Worm (Caenorhabditis elegans) whole organism, young adult: ENCODE data around the gene ZK430.5.
A peak's percentile ranks its signal among the peaks of the same experiment; 100 is the strongest.

Experiments
- C17E4.6 ChIP-seq: fragments of 200-800 bp; sonication (Bioruptor generic); IDR thresholded peaks from 2 replicates; pipeline ENCODE4 v1.3.6; 2022; ENCODE audit warnings: missing genetic modification reagents, missing genetic modification characterization, missing compliant biosample characterization
- F23B12.7 ChIP-seq: sonication (generic microtip); optimal IDR thresholded peaks from 2 replicates; lab custom pipeline; 2017; ENCODE audit warnings: missing genetic modification characterization, mild to moderate bottlenecking, missing compliant biosample characterization, antibody characterized with exemption, moderate library complexity; ENCODE audit not compliant: insufficient read depth
- F33H1.4 ChIP-seq: fragments of 200-800 bp; sonication (Bioruptor generic); IDR thresholded peaks from 2 replicates; pipeline ENCODE4 v1.3.6; 2022; ENCODE audit warnings: missing genetic modification reagents, missing genetic modification characterization, missing compliant biosample characterization
- F49E8.2 ChIP-seq: sonication (generic microtip); optimal IDR thresholded peaks from 3 replicates; lab custom pipeline; 2017; ENCODE audit warnings: missing genetic modification characterization, mild to moderate bottlenecking, missing compliant biosample characterization, antibody characterized with exemption, moderate library complexity; ENCODE audit not compliant: insufficient read depth
- Y53F4B.3 ChIP-seq: fragments of 200-800 bp; sonication (Bioruptor generic); IDR thresholded peaks from 2 replicates; pipeline ENCODE4 v1.3.6; 2022; ENCODE audit warnings: missing genetic modification reagents, missing genetic modification characterization, missing compliant biosample characterization
- Y95B8A.8 ChIP-seq: fragments of 200-800 bp; sonication (Bioruptor generic); IDR thresholded peaks from 2 replicates; pipeline ENCODE4 v1.3.6; 2022; ENCODE audit warnings: missing genetic modification reagents, missing genetic modification characterization, missing compliant biosample characterization
- ama-1 ChIP-seq, 3 experiments: fragments of 150-350 bp in 1 of 3; sonication (generic microtip) in 2 of 3; optimal IDR thresholded peaks; 2 replicates each; lab custom pipeline; 2014 to 2018; ENCODE audit warnings: missing biosample characterization in 2 of 3, missing genetic modification characterization in 2 of 3, missing genetic modification reagents in 2 of 3
- cebp-1 ChIP-seq, 2 experiments: fragments of 200-800 bp in 1 of 2; sonication (Bioruptor generic) in 1 of 2; sonication (generic microtip) in 1 of 2; IDR thresholded peaks in 1 of 2; optimal IDR thresholded peaks in 1 of 2; 2 replicates each; pipeline versions ENCODE4 v1.3.6 to Lab custom; 2017 to 2022; ENCODE audit warnings: missing compliant biosample characterization in 2 of 2, missing genetic modification characterization in 2 of 2, mild to moderate bottlenecking in 1 of 2, missing genetic modification reagents in 1 of 2, moderate library complexity in 1 of 2
- ceh-40 ChIP-seq: fragments of 200-800 bp; sonication (Bioruptor generic); IDR thresholded peaks from 2 replicates; pipeline ENCODE4 v1.3.6; 2022; ENCODE audit warnings: missing genetic modification characterization, missing compliant biosample characterization
- ceh-58 ChIP-seq: fragments of 200-800 bp; sonication (Bioruptor generic); IDR thresholded peaks from 2 replicates; pipeline ENCODE4 v1.3.6; 2022; ENCODE audit warnings: missing genetic modification characterization, missing compliant biosample characterization
- ceh-91 ChIP-seq: fragments of 200-800 bp; sonication (Bioruptor generic); IDR thresholded peaks from 2 replicates; pipeline ENCODE4 v1.3.6; 2022; ENCODE audit warnings: missing genetic modification reagents, missing genetic modification characterization, missing compliant biosample characterization
- chd-7 ChIP-seq: sonication (generic microtip); optimal IDR thresholded peaks from 2 replicates; lab custom pipeline; 2016; ENCODE audit warnings: mild to moderate bottlenecking, missing genetic modification characterization, moderate library complexity, missing compliant biosample characterization
- dpl-1 ChIP-seq: fragments of 150-350 bp; optimal IDR thresholded peaks from 2 replicates; lab custom pipeline; 2014; ENCODE audit warnings: missing biosample characterization, missing genetic modification reagents, missing genetic modification characterization
- egl-18 ChIP-seq: fragments of 200-800 bp; sonication (Bioruptor generic); IDR thresholded peaks from 2 replicates; pipeline ENCODE4 v1.3.6; 2022; ENCODE audit warnings: missing genetic modification reagents, missing genetic modification characterization, missing compliant biosample characterization
- ekl-4 ChIP-seq: fragments of 200-800 bp; sonication (Bioruptor generic); IDR thresholded peaks from 2 replicates; pipeline ENCODE4 v1.3.6; 2022; ENCODE audit warnings: missing genetic modification reagents, missing genetic modification characterization, missing compliant biosample characterization
- fkh-3 ChIP-seq: sonication (generic microtip); optimal IDR thresholded peaks from 2 replicates; lab custom pipeline; 2016; ENCODE audit warnings: mild to moderate bottlenecking, missing genetic modification characterization, missing compliant biosample characterization
- him-1 ChIP-seq: sonication (generic microtip); optimal IDR thresholded peaks from 2 replicates; lab custom pipeline; 2016; ENCODE audit warnings: missing genotype, missing genetic modification reagents, missing genetic modification characterization, missing compliant biosample characterization
- hlh-12 ChIP-seq: sonication (generic microtip); optimal IDR thresholded peaks from 2 replicates; lab custom pipeline; 2016; ENCODE audit warnings: missing genetic modification characterization, missing compliant biosample characterization
- hmg-1.2 ChIP-seq: fragments of 200-800 bp; sonication (Bioruptor generic); IDR thresholded peaks from 2 replicates; pipeline ENCODE4 v1.3.6; 2022; ENCODE audit warnings: missing genetic modification reagents, missing genetic modification characterization, missing compliant biosample characterization
- let-526 ChIP-seq: fragments of 200-800 bp; sonication (Bioruptor generic); IDR thresholded peaks from 2 replicates; pipeline ENCODE4 v1.3.6; 2022; ENCODE audit warnings: missing genetic modification reagents, missing genetic modification characterization, missing compliant biosample characterization
- lin-35 ChIP-seq, 3 experiments: fragments of 150-350 bp in 2 of 3; sonication (generic microtip) in 1 of 3; optimal IDR thresholded peaks; 2 replicates each; lab custom pipeline; 2014 to 2018; ENCODE audit warnings: missing biosample characterization in 3 of 3, missing genetic modification characterization in 3 of 3, missing genetic modification reagents in 3 of 3
- lin-40 ChIP-seq: sonication (generic microtip); optimal IDR thresholded peaks from 2 replicates; lab custom pipeline; 2016; ENCODE audit warnings: missing genetic modification characterization, mild to moderate bottlenecking, missing compliant biosample characterization, missing genotype, missing genetic modification reagents
- lir-1 ChIP-seq: fragments of 200-800 bp; sonication (Bioruptor generic); conservative IDR thresholded peaks from 2 replicates; pipeline ENCODE4 v1.3.6; 2022; ENCODE audit warnings: missing genetic modification reagents, missing genetic modification characterization, missing compliant biosample characterization
- madf-6 ChIP-seq: fragments of 200-800 bp; sonication (Bioruptor generic); IDR thresholded peaks from 2 replicates; pipeline ENCODE4 v1.3.6; 2022; ENCODE audit warnings: missing genetic modification reagents, missing genetic modification characterization, missing compliant biosample characterization
- madf-8 ChIP-seq: fragments of 200-800 bp; sonication (Bioruptor generic); conservative IDR thresholded peaks from 2 replicates; pipeline ENCODE4 v1.3.6; 2022; ENCODE audit warnings: missing genetic modification reagents, missing genetic modification characterization, missing compliant biosample characterization
- nhr-27 ChIP-seq: fragments of 200-800 bp; sonication (Bioruptor generic); optimal IDR thresholded peaks from 2 replicates; lab custom pipeline; 2018; ENCODE audit warnings: mild to moderate bottlenecking, missing genetic modification characterization, moderate library complexity, missing compliant biosample characterization
- pha-4 ChIP-seq: fragments of 150-350 bp; sonication (generic microtip); optimal IDR thresholded peaks from 2 replicates; lab custom pipeline; 2014; ENCODE audit warnings: missing biosample characterization, missing genetic modification reagents, missing genetic modification characterization
- snpc-3.4 ChIP-seq: sonication (generic microtip); optimal IDR thresholded peaks from 2 replicates; lab custom pipeline; 2017; ENCODE audit warnings: missing genetic modification characterization, mild to moderate bottlenecking, missing compliant biosample characterization, antibody characterized with exemption, moderate library complexity, missing genotype, missing genetic modification reagents
- somi-1 ChIP-seq: fragments of 200-800 bp; sonication (Bioruptor generic); optimal IDR thresholded peaks from 2 replicates; lab custom pipeline; 2018; ENCODE audit warnings: mild to moderate bottlenecking, missing genetic modification characterization, missing compliant biosample characterization
- sptf-2 ChIP-seq: fragments of 200-800 bp; sonication (Bioruptor generic); optimal IDR thresholded peaks from 2 replicates; lab custom pipeline; 2018; ENCODE audit warnings: mild to moderate bottlenecking, missing genetic modification characterization, missing compliant biosample characterization
- xnd-1 ChIP-seq: sonication (generic microtip); optimal IDR thresholded peaks from 2 replicates; lab custom pipeline; 2016; ENCODE audit warnings: missing genotype, missing genetic modification reagents, missing genetic modification characterization, missing compliant biosample characterization
- ztf-18 ChIP-seq: sonication (generic microtip); optimal IDR thresholded peaks from 2 replicates; lab custom pipeline; 2016; ENCODE audit warnings: missing genotype, mild to moderate bottlenecking, missing genetic modification characterization, missing compliant biosample characterization
- ztf-22 ChIP-seq: fragments of 200-800 bp; sonication (Bioruptor generic); optimal IDR thresholded peaks from 2 replicates; lab custom pipeline; 2018; ENCODE audit warnings: mild to moderate bottlenecking, missing genetic modification characterization, moderate library complexity, missing compliant biosample characterization
- ztf-26 ChIP-seq: sonication (generic microtip); optimal IDR thresholded peaks from 2 replicates; lab custom pipeline; 2017; ENCODE audit warnings: missing genetic modification characterization, missing compliant biosample characterization

Gene ZK430.5

DNA sequence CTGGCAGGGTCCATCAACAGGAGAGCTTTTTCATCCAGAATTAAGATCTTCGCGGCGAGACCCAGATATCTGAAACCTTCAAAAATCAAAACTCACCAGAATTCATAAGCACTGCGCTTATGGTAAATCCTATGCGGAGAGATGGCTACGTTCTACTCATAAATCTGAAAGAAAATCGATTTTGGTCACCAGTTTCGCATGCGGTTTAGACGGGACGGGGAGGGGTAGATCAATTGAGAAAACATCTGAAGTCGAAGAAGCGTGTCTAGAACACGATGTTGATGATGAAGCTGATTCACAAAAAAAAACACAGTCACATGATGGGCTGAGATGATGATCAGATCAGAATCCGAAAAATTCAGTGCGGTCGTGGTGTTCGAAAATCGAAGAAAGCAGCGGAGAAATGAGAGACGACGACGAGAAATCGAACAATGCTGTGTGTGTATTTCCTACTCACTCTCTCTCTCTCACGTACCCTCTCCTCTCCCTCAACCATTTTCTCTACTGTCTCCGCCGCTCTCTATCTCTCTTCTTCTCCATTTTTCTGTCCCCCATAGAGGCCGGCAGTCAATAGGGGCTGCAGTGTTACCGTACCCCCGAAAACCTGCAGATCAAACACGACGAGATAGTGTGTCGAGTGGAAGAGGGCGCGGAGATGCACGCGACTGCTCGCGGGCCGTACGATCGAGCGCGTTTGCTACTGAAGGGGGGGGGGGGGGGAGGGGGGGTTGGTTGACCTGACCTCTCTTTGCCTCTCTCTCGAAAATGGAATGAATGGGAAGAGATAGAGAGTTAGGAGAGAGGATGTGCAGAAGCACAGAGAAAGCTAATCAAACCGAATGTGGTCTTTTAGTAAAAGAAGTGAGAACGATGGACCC is 28.9 kb upstream of the ZK430.5 start, which contains the start of gene ntl-2 (continued):
- TF ChIP-seq pha-4 (tag; lab: Kevin White, UChicago) = peak; percentile 15
- peak; percentile 59 for TF ChIP-seq sptf-2 (GFP tag; lab: Kevin White, UChicago)
- TF ChIP-seq fkh-3 (tag; lab: Kevin White, UChicago) = peak; percentile 6
- TF ChIP-seq nhr-27 = no peak
- TF ChIP-seq snpc-3.4 (tag; lab: Kevin White, UChicago) = peak; percentile 16
- TF ChIP-seq egl-18 (GFP tag; lab: Robert Waterston, UW) = peak; percentile 82; the same call in 1 of the 2 replicates
- no peak for TF ChIP-seq him-1 (tag; lab: Kevin White, UChicago)
- TF ChIP-seq madf-6 (GFP tag; lab: Robert Waterston, UW) = peak; percentile 60; the same call in 1 of the 2 replicates
- TF ChIP-seq F23B12.7 (tag; lab: Kevin White, UChicago) = peak; percentile 65
- TF ChIP-seq hlh-12 (tag; lab: Kevin White, UChicago) = no peak
- TF ChIP-seq ceh-91 (GFP tag; lab: Robert Waterston, UW) = 0 out of 2 replicates have a peak, but pooled peaks have one; percentile 13
- TF ChIP-seq hmg-1.2 (GFP tag; lab: Robert Waterston, UW) = peak; percentile 91
- peak; percentile 89 for TF ChIP-seq let-526 (GFP tag; lab: Robert Waterston, UW)
- peak; percentile 97 for TF ChIP-seq chd-7 (tag; lab: Kevin White, UChicago)
- TF ChIP-seq lin-35 (GFP tag; optimal IDR thresholded peaks at IDR 0.05; lab: Kevin White, UChicago) = peak in 1 of 3 experiments; percentile 80
- TF ChIP-seq xnd-1 = no peak
- 0 out of 2 replicates have a peak, but pooled peaks have one; percentile 5 for TF ChIP-seq Y53F4B.3
- TF ChIP-seq ekl-4 (GFP tag; lab: Robert Waterston, UW) = peak; percentile 94
- peak; percentile 18 for TF ChIP-seq dpl-1
- peak; percentile 23; the same call in 1 of the 2 replicates for TF ChIP-seq madf-8 (GFP tag; lab: Robert Waterston, UW)
- TF ChIP-seq Y95B8A.8 (GFP tag; lab: Robert Waterston, UW) = peak; percentile 70; the same call in 1 of the 2 replicates
- TF ChIP-seq ztf-22 (GFP tag; lab: Kevin White, UChicago) = peak; percentile 73
- TF ChIP-seq F33H1.4 (GFP tag; lab: Robert Waterston, UW) = peak; percentile 46
- TF ChIP-seq lin-40 (tag; lab: Kevin White, UChicago) = peak; percentile 88
- peak; percentile 93 for TF ChIP-seq somi-1 (GFP tag; lab: Kevin White, UChicago)
- no peak for TF ChIP-seq ceh-58 (GFP tag; lab: Robert Waterston, UW)
- TF ChIP-seq F49E8.2 = no peak
- no peak for TF ChIP-seq ama-1 (optimal IDR thresholded peaks at IDR 0.05; lab: Kevin White, UChicago)
- TF ChIP-seq ama-1 (GFP tag; optimal IDR thresholded peaks at IDR 0.05; lab: Kevin White, UChicago) = no peak
- TF ChIP-seq ztf-26 (tag; lab: Kevin White, UChicago) = peak; percentile 95
- no peak for TF ChIP-seq ceh-40 (GFP tag; lab: Robert Waterston, UW)
- peak; percentile 2 for TF ChIP-seq ztf-18 (tag; lab: Kevin White, UChicago)
- TF ChIP-seq cebp-1 (GFP tag; IDR thresholded peaks at IDR 0.05; lab: Robert Waterston, UW) = peak; percentile 11; the same call in 1 of the 2 replicates
- peak; percentile 94 for TF ChIP-seq cebp-1 (tag; optimal IDR thresholded peaks at IDR 0.05; lab: Kevin White, UChicago)
- TF ChIP-seq C17E4.6 = peak; percentile 66; the same call in 1 of the 2 replicates
- TF ChIP-seq, all 124 proteins: peak for 76

DNA sequence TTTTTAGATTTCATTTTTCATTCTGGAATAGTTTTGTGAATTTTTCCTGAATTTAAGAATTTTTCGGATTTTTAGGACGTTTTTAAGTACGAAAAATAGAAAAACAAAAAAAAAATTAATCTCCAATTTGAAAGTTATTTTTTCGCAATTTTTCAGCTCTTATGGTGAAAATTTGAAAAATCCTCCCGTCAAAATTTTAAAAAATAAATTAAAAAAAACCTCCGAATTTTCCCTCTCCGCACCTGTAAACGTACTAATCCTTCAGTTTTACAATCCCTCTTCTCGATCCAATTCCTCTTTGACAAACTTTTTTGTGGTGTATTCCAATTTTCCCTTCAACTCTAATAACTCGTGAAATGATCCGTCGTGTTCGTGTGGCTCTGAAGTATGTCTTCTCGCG is 27.3 kb upstream of the ZK430.5 start, which contains the start of gene B0286.1:
Gene B0286.1, plus strand, starts transcription at position 301 of the 400 bp plus-strand sequence.
- TF ChIP-seq lir-1 (no peak), fkh-3 (tag; lab: Kevin White, UChicago) (no peak)
